Worm (Caenorhabditis elegans): Measurements from ENCODE around the gene Y64H9A.2.

DNA sequence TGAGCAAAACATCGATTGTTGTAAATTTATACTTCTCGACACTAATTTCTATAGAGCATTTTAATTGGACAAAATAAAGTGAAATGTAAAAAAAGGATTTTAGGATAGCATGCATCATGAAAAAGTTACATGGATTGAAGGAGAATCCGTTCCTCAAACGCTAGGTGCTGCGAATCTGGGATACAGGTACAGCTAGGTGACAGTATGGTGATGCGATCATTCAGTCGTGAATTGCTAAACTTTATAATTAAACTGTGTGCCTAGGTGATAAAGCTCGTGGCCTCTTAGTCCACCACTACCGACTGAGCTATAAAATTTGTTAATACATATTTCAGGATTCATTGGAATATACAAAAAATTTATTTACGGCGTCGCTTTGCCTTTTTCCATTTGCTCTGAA is 22.8 kb downstream of the Y64H9A.2 start:
- TF ChIP-seq ZK546.5 (tag; optimal IDR thresholded peaks at IDR 0.05) = no peak
- no peak for TF ChIP-seq nhr-237 (tag; optimal IDR thresholded peaks at IDR 0.05)
- no peak for TF ChIP-seq nhr-12 (tag; optimal IDR thresholded peaks at IDR 0.05)
- TF ChIP-seq sem-4 (tag; optimal IDR thresholded peaks at IDR 0.05) = no peak
- TF ChIP-seq ztf-11 (tag; optimal IDR thresholded peaks at IDR 0.05) = no peak
- no peak for TF ChIP-seq mdl-1 (tag; optimal IDR thresholded peaks at IDR 0.05)
- TF ChIP-seq elt-3 (tag; optimal IDR thresholded peaks at IDR 0.05) = no peak
- TF ChIP-seq R02D3.7 (tag; optimal IDR thresholded peaks at IDR 0.05) = no peak
- no peak for TF ChIP-seq unc-39 (tag; optimal IDR thresholded peaks at IDR 0.05)
- TF ChIP-seq ama-1 (optimal IDR thresholded peaks at IDR 0.05) = no peak

Data from whole organism, L2 larva.